Fruit fly (Drosophila melanogaster): ENCODE results near the gene Mco3.

DNA sequence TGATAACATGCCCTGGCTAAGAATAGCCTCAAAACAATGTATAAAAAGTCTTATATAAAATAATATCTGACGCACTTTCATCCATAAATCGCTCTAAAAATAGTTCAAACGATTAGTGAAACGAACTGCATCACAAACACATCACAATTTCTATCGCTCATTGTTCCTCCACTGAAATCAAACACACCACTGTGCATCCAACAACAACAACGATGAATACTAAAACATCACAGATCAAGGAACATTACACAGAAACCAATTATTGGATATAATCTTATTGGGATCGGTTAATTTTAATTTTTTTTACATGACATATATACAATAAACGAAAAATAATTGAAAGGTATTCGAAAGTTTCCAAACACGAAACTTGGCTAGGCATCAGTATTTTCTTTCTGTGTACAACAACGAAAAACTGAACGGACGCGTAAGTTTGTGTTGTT is 17.9 kb upstream of the Mco3 start:
- TF ChIP-seq D1 (tag; optimal IDR thresholded peaks at IDR 0.05) (no peak), Pif1A (GFP tag; optimal IDR thresholded peaks at IDR 0.05) (peak; percentile 38), Ets98B (GFP tag; IDR thresholded peaks at IDR 0.05) (peak; percentile 82), CG34367 (tag; optimal IDR thresholded peaks at IDR 0.05) (no peak), rn (GFP tag; IDR thresholded peaks at IDR 0.05) (peak; percentile 13; the same call in 1 of the 2 replicates), CG9948 (tag; optimal IDR thresholded peaks at IDR 0.05) (no peak), CG15710 (tag; optimal IDR thresholded peaks at IDR 0.05) (no peak), CG8159 (tag; optimal IDR thresholded peaks at IDR 0.05) (peak; percentile 19)

Measured in whole organism, pupa.